Fruit fly (Drosophila melanogaster) whole organism, embryonic: ENCODE measurements around the gene pall.
A peak's percentile ranks its signal among the peaks of the same experiment; 100 is the strongest.

Source experiments
- CG10959 ChIP-seq: fragments of 200-800 bp; sonication (Bioruptor generic); IDR thresholded peaks from 2 replicates; pipeline ENCODE4 v1.3.6; 2022; ENCODE audit warnings: missing biosample characterization, missing genetic modification characterization
- CG12299 ChIP-seq: fragments of 200-800 bp; sonication (Bioruptor generic); optimal IDR thresholded peaks from 2 replicates; lab custom pipeline; 2018; ENCODE audit warnings: missing biosample characterization, mild to moderate bottlenecking, missing genetic modification characterization
- CG12391 ChIP-seq: fragments of 200-800 bp; sonication (Bioruptor generic); optimal IDR thresholded peaks from 3 replicates; lab custom pipeline; 2018; ENCODE audit warnings: missing biosample characterization, mild to moderate bottlenecking, missing genetic modification characterization, moderate library complexity
- CG14050 ChIP-seq: fragments of 200-800 bp; sonication (Bioruptor generic); IDR thresholded peaks from 3 replicates; pipeline ENCODE4 v1.3.6; 2022; ENCODE audit warnings: missing biosample characterization, missing genetic modification characterization
- CG14667 ChIP-seq: fragments of 200-800 bp; sonication (Bioruptor generic); IDR thresholded peaks from 2 replicates; pipeline ENCODE4 v1.3.6; 2022; ENCODE audit warnings: missing biosample characterization, missing genetic modification characterization
- CG1603 ChIP-seq: fragments of 200-800 bp; sonication (Bioruptor generic); optimal IDR thresholded peaks from 2 replicates; lab custom pipeline; 2019; ENCODE audit warnings: missing biosample characterization, mild to moderate bottlenecking, missing genetic modification characterization, moderate library complexity
- CG17568 ChIP-seq: fragments of 200-800 bp; sonication (Bioruptor generic); optimal IDR thresholded peaks from 2 replicates; lab custom pipeline; 2018; ENCODE audit warnings: missing biosample characterization, mild to moderate bottlenecking, missing genetic modification characterization, moderate library complexity
- CG17912 ChIP-seq: fragments of 200-800 bp; sonication (Bioruptor generic); optimal IDR thresholded peaks from 2 replicates; lab custom pipeline; 2018; ENCODE audit warnings: missing biosample characterization, mild to moderate bottlenecking, missing genetic modification characterization
- CG2120 ChIP-seq: fragments of 200-800 bp; sonication (Bioruptor generic); optimal IDR thresholded peaks from 3 replicates; lab custom pipeline; 2016; ENCODE audit warnings: missing biosample characterization, missing genetic modification characterization
- CG2889 ChIP-seq: fragments of 200-800 bp; sonication (Bioruptor generic); IDR thresholded peaks from 3 replicates; pipeline ENCODE4 v1.3.6; 2022; ENCODE audit warnings: missing biosample characterization, missing genetic modification characterization
- CG3163 ChIP-seq: fragments of 200-800 bp; sonication (Bioruptor generic); optimal IDR thresholded peaks from 3 replicates; lab custom pipeline; 2016; ENCODE audit warnings: missing biosample characterization, missing genetic modification characterization
- CG32767 ChIP-seq: fragments of 200-800 bp; sonication (Bioruptor generic); IDR thresholded peaks from 2 replicates; pipeline ENCODE4 v1.3.6; 2022; ENCODE audit warnings: missing biosample characterization, missing genetic modification characterization
- CG3407 ChIP-seq: fragments of 200-800 bp; sonication (Bioruptor generic); optimal IDR thresholded peaks from 2 replicates; lab custom pipeline; 2018; ENCODE audit warnings: missing biosample characterization, mild to moderate bottlenecking, missing genetic modification characterization
- CG4854 ChIP-seq: fragments of 200-800 bp; sonication (Bioruptor generic); optimal IDR thresholded peaks from 2 replicates; lab custom pipeline; 2016; ENCODE audit warnings: missing biosample characterization, missing genetic modification characterization, inconsistent platforms
- CG8388 ChIP-seq: fragments of 200-800 bp; sonication (Bioruptor generic); optimal IDR thresholded peaks from 2 replicates; lab custom pipeline; 2019; ENCODE audit warnings: missing biosample characterization, mild to moderate bottlenecking, missing genetic modification characterization, moderate library complexity
- CG9797 ChIP-seq: fragments of 200-800 bp; sonication (Bioruptor generic); optimal IDR thresholded peaks from 3 replicates; lab custom pipeline; 2018; ENCODE audit warnings: missing biosample characterization, mild to moderate bottlenecking, missing genetic modification characterization
- CkIIα-i1 ChIP-seq: fragments of 200-800 bp; sonication (Bioruptor generic); IDR thresholded peaks from 2 replicates; pipeline ENCODE4 v1.3.6; 2022; ENCODE audit warnings: missing biosample characterization, missing genetic modification characterization
- CrebB ChIP-seq: fragments of 200-800 bp; sonication (Bioruptor generic); optimal IDR thresholded peaks from 3 replicates; lab custom pipeline; 2018; ENCODE audit warnings: missing biosample characterization, mild to moderate bottlenecking, missing genetic modification characterization
- Fer2 ChIP-seq: fragments of 200-800 bp; sonication (Bioruptor generic); optimal IDR thresholded peaks from 2 replicates; lab custom pipeline; 2018; ENCODE audit warnings: missing biosample characterization, mild to moderate bottlenecking, missing genetic modification characterization, moderate library complexity
- GATAe ChIP-seq: fragments of 200-800 bp; sonication (Bioruptor generic); conservative IDR thresholded peaks from 2 replicates; pipeline ENCODE4 v1.3.6; 2022; ENCODE audit warnings: missing biosample characterization, missing genetic modification characterization
- Gsc ChIP-seq: fragments of 200-800 bp; sonication (Bioruptor generic); IDR thresholded peaks from 2 replicates; pipeline ENCODE4 v1.3.6; 2022; ENCODE audit warnings: missing biosample characterization, missing genetic modification characterization
- HmgD ChIP-seq: fragments of 200-800 bp; sonication (Bioruptor generic); optimal IDR thresholded peaks from 3 replicates; lab custom pipeline; 2016; ENCODE audit warnings: missing biosample characterization, missing genetic modification characterization
- Hsf ChIP-seq: fragments of 200-800 bp; sonication (Bioruptor generic); optimal IDR thresholded peaks from 3 replicates; lab custom pipeline; 2016; ENCODE audit warnings: missing biosample characterization, missing genetic modification characterization
- MBD-R2 ChIP-seq: fragments of 200-800 bp; sonication (Bioruptor generic); IDR thresholded peaks from 2 replicates; pipeline ENCODE4 v1.3.6; 2022; ENCODE audit warnings: missing biosample characterization, missing genetic modification characterization
- Mes4 ChIP-seq: fragments of 200-800 bp; sonication (Bioruptor generic); optimal IDR thresholded peaks from 2 replicates; lab custom pipeline; 2016; ENCODE audit warnings: missing biosample characterization, missing genetic modification characterization
- Nf-YA ChIP-seq: fragments of 200-800 bp; sonication (Bioruptor generic); IDR thresholded peaks from 2 replicates; pipeline ENCODE4 v1.3.6; 2022; ENCODE audit warnings: missing biosample characterization, missing genetic modification characterization
- Ravus ChIP-seq: fragments of 200-800 bp; sonication (Bioruptor generic); IDR thresholded peaks from 2 replicates; pipeline ENCODE4 v1.3.6; 2022; ENCODE audit warnings: missing biosample characterization, missing genetic modification characterization
- Sin3A ChIP-seq: fragments of >200 bp; optimal IDR thresholded peaks from 2 replicates; lab custom pipeline; 2018
- TFAM ChIP-seq: fragments of 200-800 bp; sonication (Bioruptor generic); optimal IDR thresholded peaks from 2 replicates; lab custom pipeline; 2017; ENCODE audit warnings: missing biosample characterization, missing genetic modification characterization, inconsistent platforms
- amos ChIP-seq: fragments of 200-800 bp; sonication (Bioruptor generic); IDR thresholded peaks from 2 replicates; pipeline ENCODE4 v1.3.6; 2022; ENCODE audit warnings: missing biosample characterization, missing genetic modification characterization; ENCODE audit not compliant: partially characterized antibody
- ase ChIP-seq: fragments of 200-800 bp; sonication (Bioruptor generic); IDR thresholded peaks from 3 replicates; pipeline ENCODE4 v1.3.6; 2022; ENCODE audit warnings: missing biosample characterization, missing genetic modification characterization
- bigmax ChIP-seq: fragments of 200-800 bp; sonication (Bioruptor generic); optimal IDR thresholded peaks from 2 replicates; lab custom pipeline; 2018; ENCODE audit warnings: missing biosample characterization, mild to moderate bottlenecking, missing genetic modification characterization
- bsh ChIP-seq, 2 experiments: fragments of 200-800 bp; sonication (Bioruptor generic); optimal IDR thresholded peaks; 2 replicates each; lab custom pipeline; 2017 to 2018; ENCODE audit warnings: mild to moderate bottlenecking in 2 of 2, missing biosample characterization in 2 of 2, missing genetic modification characterization in 2 of 2, moderate library complexity in 1 of 2
- dimm ChIP-seq: fragments of 200-800 bp; sonication (Bioruptor generic); IDR thresholded peaks from 2 replicates; pipeline ENCODE4 v1.3.6; 2022; ENCODE audit warnings: missing biosample characterization, missing genetic modification characterization
- dpn ChIP-seq, 2 experiments: fragments of 200-800 bp; sonication (Bioruptor generic); optimal IDR thresholded peaks; 3 replicates each; lab custom pipeline; 2016; ENCODE audit warnings: missing biosample characterization in 2 of 2, missing genetic modification characterization in 2 of 2
- en ChIP-seq: fragments of 200-800 bp; sonication (Bioruptor generic); optimal IDR thresholded peaks from 2 replicates; lab custom pipeline; 2016; ENCODE audit warnings: missing biosample characterization, missing genetic modification characterization
- gro ChIP-seq: fragments of 200-800 bp; sonication (Bioruptor generic); optimal IDR thresholded peaks from 2 replicates; lab custom pipeline; 2016; ENCODE audit warnings: missing biosample characterization, missing genetic modification characterization
- luna ChIP-seq: fragments of 200-800 bp; sonication (Bioruptor generic); optimal IDR thresholded peaks from 2 replicates; lab custom pipeline; 2016; ENCODE audit warnings: missing biosample characterization, missing genetic modification characterization
- mam ChIP-seq: fragments of 200-800 bp; sonication (Bioruptor generic); optimal IDR thresholded peaks from 3 replicates; lab custom pipeline; 2016; ENCODE audit warnings: missing biosample characterization, missing genetic modification characterization
- mld ChIP-seq: fragments of 200-800 bp; sonication (Bioruptor generic); IDR thresholded peaks from 3 replicates; pipeline ENCODE4 v1.3.6; 2022; ENCODE audit warnings: missing biosample characterization, missing genetic modification characterization; ENCODE audit not compliant: partially characterized antibody
- nerfin-1 ChIP-seq: fragments of 200-800 bp; sonication (Bioruptor generic); optimal IDR thresholded peaks from 3 replicates; lab custom pipeline; 2019; ENCODE audit warnings: missing biosample characterization, mild to moderate bottlenecking, missing genetic modification characterization, moderate library complexity
- phol ChIP-seq: fragments of 200-800 bp; sonication (Bioruptor generic); optimal IDR thresholded peaks from 3 replicates; lab custom pipeline; 2018; ENCODE audit warnings: missing biosample characterization, mild to moderate bottlenecking, missing genetic modification characterization, moderate library complexity
- sc ChIP-seq, 3 experiments: fragments of >200 bp in 2 of 3; fragments of 200-800 bp in 1 of 3; sonication (Bioruptor generic) in 1 of 3; optimal IDR thresholded peaks; 2 replicates in 2 of 3; 3 replicates in 1 of 3; lab custom pipeline; 2017; ENCODE audit warnings: mild to moderate bottlenecking in 1 of 3, missing biosample characterization in 1 of 3, missing genetic modification characterization in 1 of 3, missing genetic modification reagents in 1 of 3
- sisA ChIP-seq: fragments of 200-800 bp; sonication (Bioruptor generic); IDR thresholded peaks from 2 replicates; pipeline ENCODE4 v1.3.6; 2022; ENCODE audit warnings: missing biosample characterization, missing genetic modification characterization
- slp2 ChIP-seq: fragments of 200-800 bp; sonication (Bioruptor generic); optimal IDR thresholded peaks from 2 replicates; lab custom pipeline; 2016; ENCODE audit warnings: missing biosample characterization, missing genetic modification characterization
- ssp ChIP-seq: fragments of 200-800 bp; sonication (Bioruptor generic); IDR thresholded peaks from 2 replicates; pipeline ENCODE4 v1.3.6; 2022; ENCODE audit warnings: missing biosample characterization, missing genetic modification characterization
- sug ChIP-seq: fragments of 200-800 bp; optimal IDR thresholded peaks from 2 replicates; lab custom pipeline; 2019; ENCODE audit warnings: missing biosample characterization, mild to moderate bottlenecking, missing genetic modification characterization, moderate library complexity
- tna ChIP-seq: fragments of 200-800 bp; sonication (Bioruptor generic); IDR thresholded peaks from 2 replicates; pipeline ENCODE4 v1.3.6; 2022; ENCODE audit warnings: missing biosample characterization, missing genetic modification characterization; ENCODE audit not compliant: partially characterized antibody
- wor ChIP-seq: fragments of 200-800 bp; sonication (Bioruptor generic); IDR thresholded peaks from 2 replicates; pipeline ENCODE4 v1.3.6; 2022; ENCODE audit warnings: missing biosample characterization, missing genetic modification characterization

Gene pall

DNA sequence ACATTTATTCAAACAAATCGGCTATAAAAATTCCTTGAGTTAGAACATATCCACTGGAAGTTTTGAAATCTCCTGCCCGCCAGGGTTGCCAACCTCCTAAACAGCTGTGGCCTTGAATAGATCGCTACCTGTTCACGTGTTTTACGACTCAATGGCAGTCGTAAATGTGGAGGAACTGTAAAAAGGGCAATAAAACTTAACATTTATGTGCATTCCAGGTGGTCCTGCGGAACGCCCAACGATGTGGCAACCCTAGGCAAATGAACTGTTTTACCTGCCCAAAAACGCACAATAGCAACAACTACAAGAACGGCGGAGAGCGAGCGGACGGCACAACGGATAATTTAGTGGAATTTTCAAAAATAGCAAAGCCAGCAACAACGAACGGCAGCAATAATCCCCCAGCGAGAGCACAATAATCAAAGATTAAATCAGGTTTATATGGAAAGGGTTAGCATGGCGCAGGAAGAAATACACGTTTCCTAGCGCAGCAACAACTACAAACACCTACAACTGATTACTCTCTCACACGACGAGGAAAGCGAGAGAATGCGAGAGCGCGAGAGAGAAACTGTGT lies 25.8 kb downstream of the pall start (continued):
- TF ChIP-seq bsh (GFP tag; optimal IDR thresholded peaks at IDR 0.05; lab: Kevin White, UChicago) (peak in 1 of 2 experiments; percentile 62), ase (GFP tag; lab: Robert Waterston, UW) (no peak), CG1603 (tag; lab: Kevin White, UChicago) (peak; percentile 79), mam (GFP tag; lab: Kevin White, UChicago) (peak; percentile 7), CG10959 (GFP tag; lab: Robert Waterston, UW) (peak; percentile 18; the same call in 1 of the 2 replicates), wor (no peak; the same call in 1 of the 2 replicates), Fer2 (tag; lab: Kevin White, UChicago) (no peak), CG3163 (GFP tag; lab: Kevin White, UChicago) (no peak), CG17568 (peak; percentile 7), en (GFP tag; lab: Kevin White, UChicago) (no peak), CrebB (tag; lab: Kevin White, UChicago) (no peak), sc (optimal IDR thresholded peaks at IDR 0.05; lab: Kevin White, UChicago) (no peak), sc (GFP tag; optimal IDR thresholded peaks at IDR 0.05; lab: Kevin White, UChicago) (no peak), luna (no peak), Nf-YA (peak; percentile 36; the same call in 1 of the 2 replicates), CkIIα-i1 (no peak), Sin3A (lab: Kevin White, UChicago) (no peak), dimm (GFP tag; lab: Robert Waterston, UW) (no peak), bigmax (no peak), CG32767 (no peak), TFAM (GFP tag; lab: Kevin White, UChicago) (no peak), gro (no peak), CG2889 (GFP tag; lab: Robert Waterston, UW) (peak; percentile 45; the same call in 1 of the 3 replicates)

DNA sequence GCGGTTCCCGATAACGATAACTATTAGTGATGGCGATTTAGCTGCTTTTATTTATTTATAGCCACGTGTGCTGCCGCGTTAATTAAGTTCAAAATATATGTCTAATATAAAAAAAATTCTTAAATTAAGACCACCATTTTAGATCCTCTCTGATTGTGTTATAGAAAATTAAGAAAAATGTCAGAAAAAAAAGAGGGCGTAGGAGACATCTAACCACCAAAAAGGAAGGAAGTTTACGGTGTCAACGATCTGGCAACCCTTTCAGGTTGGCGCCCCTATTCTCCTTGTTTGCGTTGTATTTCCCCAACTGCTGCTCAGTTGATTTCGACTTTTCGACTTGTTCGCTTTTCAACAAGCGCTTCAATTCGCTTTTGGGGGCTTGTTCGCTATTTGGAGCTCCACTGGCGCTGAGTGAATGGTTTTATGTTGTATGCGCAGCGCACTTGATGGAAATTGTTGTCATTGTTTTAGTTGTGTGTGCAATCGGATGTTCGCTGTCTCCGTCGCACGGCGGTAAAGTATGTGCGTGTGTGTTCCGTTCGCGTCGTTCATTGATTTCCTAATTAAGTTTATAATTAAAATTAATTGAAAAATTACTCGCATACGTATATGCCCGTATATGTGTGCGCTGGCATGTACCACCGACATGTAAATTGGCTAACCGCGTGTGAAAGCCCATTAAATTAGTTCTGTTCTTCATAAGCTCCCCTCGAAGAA lies 26.7 kb downstream of the pall start, which contains the start of the genes CG3434 and CG44838:
Gene CG3434, minus strand, starts transcription at position 25 of the 717 bp plus-strand sequence.
Gene CG44838, plus strand, starts transcription at position 276 of the 717 bp plus-strand sequence.
- TF ChIP-seq CG4854 (GFP tag; lab: Kevin White, UChicago) (peak; percentile 48), MBD-R2 (peak; percentile 74), CG9797 (peak; percentile 25), CG17912 (GFP tag; lab: Kevin White, UChicago) (peak; percentile 3), tna (GFP tag; lab: Robert Waterston, UW) (no peak), CG2120 (GFP tag; lab: Kevin White, UChicago) (peak; percentile 90), ssp (GFP tag; lab: Robert Waterston, UW) (peak; percentile 82), Ravus (GFP tag; lab: Robert Waterston, UW) (no peak; the same call in 1 of the 2 replicates), dpn (GFP tag; optimal IDR thresholded peaks at IDR 0.05; lab: Kevin White, UChicago) (peak; percentile 74 to 84), slp2 (GFP tag; lab: Kevin White, UChicago) (no peak), CG14667 (GFP tag; lab: Robert Waterston, UW) (peak; percentile 47; the same call in 1 of the 2 replicates), dimm (GFP tag; lab: Robert Waterston, UW) (no peak), GATAe (GFP tag; lab: Robert Waterston, UW) (no peak), Hsf (peak; percentile 83), mld (GFP tag; lab: Robert Waterston, UW) (no peak), Mes4 (GFP tag; lab: Kevin White, UChicago) (peak; percentile 68), sisA (GFP tag; lab: Robert Waterston, UW) (peak; percentile 75), HmgD (GFP tag; lab: Kevin White, UChicago) (peak; percentile 56), phol (peak; percentile 96), nerfin-1 (peak; percentile 68), amos (GFP tag; lab: Robert Waterston, UW) (no peak; the same call in 1 of the 2 replicates), CG8388 (GFP tag; lab: Kevin White, UChicago) (peak; percentile 75), sug (peak; percentile 86), Gsc (GFP tag; lab: Robert Waterston, UW) (no peak; the same call in 1 of the 2 replicates), CG3407 (GFP tag; lab: Kevin White, UChicago) (peak; percentile 63), CG12299 (tag; lab: Kevin White, UChicago) (peak; percentile 74), CG14050 (GFP tag; lab: Robert Waterston, UW) (peak; percentile 60), CG12391 (peak; percentile 90)
